Fruit fly (Drosophila melanogaster) whole organism, pupa: Measurements from ENCODE around the gene DAAM.
A peak's percentile ranks its signal among the peaks of the same experiment; 100 is the strongest.

Source experiments
- CG15710 ChIP-seq: fragments of 200-800 bp; sonication (Bioruptor generic); optimal IDR thresholded peaks from 2 replicates; lab custom pipeline; 2018; ENCODE audit warnings: missing biosample characterization, mild to moderate bottlenecking, missing genetic modification characterization, moderate library complexity
- CG32121 ChIP-seq: fragments of 200-800 bp; sonication (Bioruptor generic); IDR thresholded peaks from 2 replicates; pipeline ENCODE4 v1.3.6; 2022; ENCODE audit warnings: missing biosample characterization, missing genetic modification characterization
- Pif1A ChIP-seq: fragments of 200-800 bp; sonication (Bioruptor generic); optimal IDR thresholded peaks from 3 replicates; lab custom pipeline; 2016; ENCODE audit warnings: missing biosample characterization, missing genetic modification characterization

DNA sequence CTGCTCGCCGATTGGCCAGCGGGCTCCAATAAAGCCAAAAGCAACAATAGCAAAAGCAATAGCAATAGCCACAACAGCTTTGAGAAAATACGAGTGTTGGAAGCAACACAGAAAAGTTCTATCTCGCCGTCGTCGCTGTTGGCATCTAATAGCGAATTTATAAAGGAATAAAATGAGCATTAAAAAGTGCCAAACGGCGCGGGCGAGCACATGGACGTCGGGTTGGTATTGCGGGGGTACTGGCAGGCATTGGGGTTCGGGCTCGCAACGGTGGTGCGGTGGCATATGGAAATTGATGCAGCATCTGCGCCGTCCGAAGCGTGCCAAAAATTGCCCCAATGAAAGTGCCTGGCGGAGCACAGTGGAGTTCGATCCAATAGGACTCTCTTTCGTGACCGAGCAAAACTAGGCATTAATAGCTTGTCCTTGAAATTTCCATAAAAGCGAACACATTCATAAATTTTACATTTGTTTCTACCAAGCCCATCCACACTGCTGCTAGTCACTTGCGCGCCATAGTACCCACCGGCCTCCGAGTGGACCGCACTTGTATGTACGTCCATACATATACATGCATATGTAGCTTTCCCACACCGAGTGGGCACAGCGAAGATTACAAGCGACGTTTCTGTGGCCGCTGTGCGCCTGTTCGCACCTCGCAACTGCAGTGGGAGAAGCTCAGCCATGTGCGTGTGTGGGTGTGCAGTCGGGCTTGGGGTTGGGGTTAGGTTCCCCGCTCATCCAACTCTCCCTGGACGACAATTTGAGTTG is 45.2 kb downstream of the DAAM start:
- TF ChIP-seq CG15710 (tag; lab: Kevin White, UChicago) (peak; percentile 86), CG32121 (GFP tag; lab: Robert Waterston, UW) (peak; percentile 99), Pif1A (GFP tag; lab: Kevin White, UChicago) (peak; percentile 95)
